Worm (Caenorhabditis elegans): ENCODE measurements around the gene cld-9.

Gene cld-9

ce11 chrV:13748658-13749057, 3.0 kb downstream of the cld-9 start, which contains the start of gene F35E12.10:
Gene F35E12.10, minus strand, starts transcription at chrV:13748758.
- TF ChIP-seq hnd-1 (tag; optimal IDR thresholded peaks at IDR 0.05) (no peak), flt-1 (GFP tag; IDR thresholded peaks at IDR 0.05) (no peak), hmbx-1 (tag; optimal IDR thresholded peaks at IDR 0.05) (no peak), hmg-4 (GFP tag; optimal IDR thresholded peaks at IDR 0.05) (no peak), aly-1 (tag; optimal IDR thresholded peaks at IDR 0.05) (no peak), F13C5.2 (tag; optimal IDR thresholded peaks at IDR 0.05) (no peak), tbx-37 (GFP tag; conservative IDR thresholded peaks at IDR 0.05) (no peak), tra-4 (tag; optimal IDR thresholded peaks at IDR 0.05) (no peak), scrt-1 (GFP tag; IDR thresholded peaks at IDR 0.05) (no peak), ets-7 (tag; optimal IDR thresholded peaks at IDR 0.05) (no peak), ceh-36 (tag; optimal IDR thresholded peaks at IDR 0.05) (no peak), sea-1 (GFP tag; conservative IDR thresholded peaks at IDR 0.05) (no peak), ama-1 (optimal IDR thresholded peaks at IDR 0.05) (no peak), pes-1 (GFP tag; IDR thresholded peaks at IDR 0.05) (no peak), ceh-13 (GFP tag; optimal IDR thresholded peaks at IDR 0.05) (no peak), B0310.2 (tag; optimal IDR thresholded peaks at IDR 0.05) (no peak), tbx-11 (GFP tag; IDR thresholded peaks at IDR 0.05) (no peak)

- no peak for TF ChIP-seq hmbx-1 (tag; optimal IDR thresholded peaks at IDR 0.05)
- no peak for TF ChIP-seq F13C5.2 (tag; optimal IDR thresholded peaks at IDR 0.05)
- TF ChIP-seq ceh-13 (GFP tag; optimal IDR thresholded peaks at IDR 0.05), result no peak
- no peak for TF ChIP-seq ceh-36 (tag; optimal IDR thresholded peaks at IDR 0.05)
- no peak for TF ChIP-seq hnd-1 (tag; optimal IDR thresholded peaks at IDR 0.05)
- no peak for TF ChIP-seq ama-1 (optimal IDR thresholded peaks at IDR 0.05)
- TF ChIP-seq aly-1 (tag; optimal IDR thresholded peaks at IDR 0.05), result no peak
- TF ChIP-seq tbx-11 (GFP tag; IDR thresholded peaks at IDR 0.05), result no peak
- no peak for TF ChIP-seq pes-1 (GFP tag; IDR thresholded peaks at IDR 0.05)
- no peak for TF ChIP-seq B0310.2 (tag; optimal IDR thresholded peaks at IDR 0.05)
Observed at ce11 chrV:13744901-13745300, 6.8 kb downstream of the cld-9 start, which contains the start of gene F35E12.9. Gene F35E12.9, minus strand, starts transcription at chrV:13745127.

- TF ChIP-seq F13C5.2 (tag; optimal IDR thresholded peaks at IDR 0.05), result no peak
Observed at ce11 chrV:13739901-13740300, 11.8 kb downstream of the cld-9 start.

- TF ChIP-seq flt-1 (GFP tag; IDR thresholded peaks at IDR 0.05), result no peak
- TF ChIP-seq sea-1 (GFP tag; conservative IDR thresholded peaks at IDR 0.05), result no peak
- no peak for TF ChIP-seq F13C5.2 (tag; optimal IDR thresholded peaks at IDR 0.05)
- no peak for TF ChIP-seq B0310.2 (tag; optimal IDR thresholded peaks at IDR 0.05)
- TF ChIP-seq ceh-36 (tag; optimal IDR thresholded peaks at IDR 0.05), result no peak
- TF ChIP-seq hmbx-1 (tag; optimal IDR thresholded peaks at IDR 0.05), result no peak
- no peak for TF ChIP-seq tbx-11 (GFP tag; IDR thresholded peaks at IDR 0.05)
- no peak for TF ChIP-seq ets-7 (tag; optimal IDR thresholded peaks at IDR 0.05)
- TF ChIP-seq ama-1 (optimal IDR thresholded peaks at IDR 0.05), result no peak
- TF ChIP-seq pes-1 (GFP tag; IDR thresholded peaks at IDR 0.05), result no peak
- TF ChIP-seq tbx-37 (GFP tag; conservative IDR thresholded peaks at IDR 0.05), result no peak
Observed at ce11 chrV:13738374-13738773, 13.3 kb downstream of the cld-9 start, which contains the start of gene irg-5. Gene irg-5, minus strand, starts transcription at chrV:13738474.

- no peak for TF ChIP-seq tbx-37 (GFP tag; conservative IDR thresholded peaks at IDR 0.05)
Observed at ce11 chrV:13736147-13736546, 15.5 kb downstream of the cld-9 start, which contains the start of gene F35E12.6. Gene F35E12.6, minus strand, starts transcription at chrV:13736247.

ce11 chrV:13730762-13731161, 20.9 kb downstream of the cld-9 start, which contains the start of gene dct-17:
Gene dct-17, minus strand, starts transcription at chrV:13730784.
- no peak for TF ChIP-seq pes-1 (GFP tag; IDR thresholded peaks at IDR 0.05)
- no peak for TF ChIP-seq hmbx-1 (tag; optimal IDR thresholded peaks at IDR 0.05)
- TF ChIP-seq F13C5.2 (tag; optimal IDR thresholded peaks at IDR 0.05), result no peak
- no peak for TF ChIP-seq hnd-1 (tag; optimal IDR thresholded peaks at IDR 0.05)
- no peak for TF ChIP-seq ceh-36 (tag; optimal IDR thresholded peaks at IDR 0.05)
- no peak for TF ChIP-seq flt-1 (GFP tag; IDR thresholded peaks at IDR 0.05)
- TF ChIP-seq ceh-13 (GFP tag; optimal IDR thresholded peaks at IDR 0.05), result no peak
- no peak for TF ChIP-seq aly-1 (tag; optimal IDR thresholded peaks at IDR 0.05)
- TF ChIP-seq tbx-37 (GFP tag; conservative IDR thresholded peaks at IDR 0.05), result no peak
- no peak for TF ChIP-seq sea-1 (GFP tag; conservative IDR thresholded peaks at IDR 0.05)
- no peak for TF ChIP-seq tbx-11 (GFP tag; IDR thresholded peaks at IDR 0.05)
- TF ChIP-seq ets-7 (tag; optimal IDR thresholded peaks at IDR 0.05), result no peak
- no peak for TF ChIP-seq B0310.2 (tag; optimal IDR thresholded peaks at IDR 0.05)
- no peak for TF ChIP-seq ama-1 (optimal IDR thresholded peaks at IDR 0.05)
- no peak for TF ChIP-seq scrt-1 (GFP tag; IDR thresholded peaks at IDR 0.05)

ce11 chrV:13725574-13725973, 26.1 kb downstream of the cld-9 start, which contains the start of gene fbxa-181:
Gene fbxa-181, plus strand, starts transcription at chrV:13725874.
- no peak for TF ChIP-seq sea-1 (GFP tag; conservative IDR thresholded peaks at IDR 0.05)
- no peak for TF ChIP-seq F13C5.2 (tag; optimal IDR thresholded peaks at IDR 0.05)
- TF ChIP-seq pes-1 (GFP tag; IDR thresholded peaks at IDR 0.05), result no peak
- no peak for TF ChIP-seq tbx-37 (GFP tag; conservative IDR thresholded peaks at IDR 0.05)
- TF ChIP-seq hmbx-1 (tag; optimal IDR thresholded peaks at IDR 0.05), result no peak
- TF ChIP-seq hmg-4 (GFP tag; optimal IDR thresholded peaks at IDR 0.05), result no peak
- no peak for TF ChIP-seq ets-7 (tag; optimal IDR thresholded peaks at IDR 0.05)
- TF ChIP-seq tbx-11 (GFP tag; IDR thresholded peaks at IDR 0.05), result no peak
- TF ChIP-seq ceh-13 (GFP tag; optimal IDR thresholded peaks at IDR 0.05), result no peak

- TF ChIP-seq B0310.2 (tag; optimal IDR thresholded peaks at IDR 0.05) (no peak), tbx-37 (GFP tag; conservative IDR thresholded peaks at IDR 0.05) (no peak), tbx-11 (GFP tag; IDR thresholded peaks at IDR 0.05) (no peak), ama-1 (optimal IDR thresholded peaks at IDR 0.05) (no peak), flt-1 (GFP tag; IDR thresholded peaks at IDR 0.05) (no peak), sea-1 (GFP tag; conservative IDR thresholded peaks at IDR 0.05) (no peak), hmbx-1 (tag; optimal IDR thresholded peaks at IDR 0.05) (no peak), ceh-13 (GFP tag; optimal IDR thresholded peaks at IDR 0.05) (no peak), hnd-1 (tag; optimal IDR thresholded peaks at IDR 0.05) (no peak), ets-7 (tag; optimal IDR thresholded peaks at IDR 0.05) (no peak), pes-1 (GFP tag; IDR thresholded peaks at IDR 0.05) (no peak), tra-4 (tag; optimal IDR thresholded peaks at IDR 0.05) (no peak), ceh-36 (tag; optimal IDR thresholded peaks at IDR 0.05) (no peak)
Observed at ce11 chrV:13724781-13725180, 26.9 kb downstream of the cld-9 start, which contains the start of gene F35E12.2. Gene F35E12.2, minus strand, starts transcription at chrV:13724881.
